Fruit fly (Drosophila melanogaster) whole organism, embryonic: ENCODE measurements around the gene sage.
A peak's percentile ranks its signal among the peaks of the same experiment; 100 is the strongest.

Experiments used
- Bdp1 ChIP-seq: fragments of 200-800 bp; sonication (Bioruptor generic); optimal IDR thresholded peaks from 3 replicates; lab custom pipeline; 2016; ENCODE audit warnings: missing biosample characterization, missing genetic modification characterization
- CG10147 ChIP-seq: fragments of 200-800 bp; sonication (Bioruptor generic); optimal IDR thresholded peaks from 2 replicates; lab custom pipeline; 2019; ENCODE audit warnings: missing biosample characterization, mild to moderate bottlenecking, missing genetic modification characterization, moderate library complexity
- CG10267 ChIP-seq: fragments of 200-800 bp; sonication (Bioruptor generic); optimal IDR thresholded peaks from 2 replicates; lab custom pipeline; 2018; ENCODE audit warnings: missing biosample characterization, mild to moderate bottlenecking, missing genetic modification characterization, moderate library complexity
- CG10543 ChIP-seq: fragments of 200-800 bp; sonication (Bioruptor generic); optimal IDR thresholded peaks from 3 replicates; lab custom pipeline; 2017; ENCODE audit warnings: missing biosample characterization, mild to moderate bottlenecking, missing genetic modification characterization, moderate library complexity
- CG11695 ChIP-seq: fragments of 200-800 bp; sonication (Bioruptor generic); IDR thresholded peaks from 3 replicates; pipeline ENCODE4 v1.3.6; 2022; ENCODE audit warnings: missing biosample characterization, missing genetic modification characterization
- CG12071 ChIP-seq: fragments of 200-800 bp; sonication (Bioruptor generic); optimal IDR thresholded peaks from 3 replicates; lab custom pipeline; 2018; ENCODE audit warnings: missing biosample characterization, mild to moderate bottlenecking, missing genetic modification characterization
- CG13287 ChIP-seq: fragments of 200-800 bp; sonication (Bioruptor generic); IDR thresholded peaks from 2 replicates; pipeline ENCODE4 v1.3.6; 2022; ENCODE audit warnings: missing biosample characterization, missing genetic modification characterization; ENCODE audit not compliant: partially characterized antibody
- CG13296 ChIP-seq: fragments of 200-800 bp; sonication (Bioruptor generic); optimal IDR thresholded peaks from 3 replicates; lab custom pipeline; 2018; ENCODE audit warnings: missing biosample characterization, mild to moderate bottlenecking, missing genetic modification characterization
- CG15269 ChIP-seq: fragments of 200-800 bp; sonication (Bioruptor generic); optimal IDR thresholded peaks from 2 replicates; lab custom pipeline; 2018; ENCODE audit warnings: missing biosample characterization, mild to moderate bottlenecking, missing genetic modification characterization, moderate library complexity
- CG1529 ChIP-seq: fragments of 200-800 bp; sonication (Bioruptor generic); optimal IDR thresholded peaks from 3 replicates; lab custom pipeline; 2018; ENCODE audit warnings: missing biosample characterization, missing genetic modification characterization
- CG17829 ChIP-seq: fragments of 200-800 bp; optimal IDR thresholded peaks from 2 replicates; lab custom pipeline; 2019; ENCODE audit warnings: missing biosample characterization, mild to moderate bottlenecking, missing genetic modification characterization, moderate library complexity
- CG18476 ChIP-seq: fragments of 200-800 bp; sonication (Bioruptor generic); optimal IDR thresholded peaks from 2 replicates; lab custom pipeline; 2016; ENCODE audit warnings: missing biosample characterization, mild to moderate bottlenecking, missing genetic modification characterization
- CG30403 ChIP-seq: fragments of 200-800 bp; sonication (Bioruptor generic); optimal IDR thresholded peaks from 3 replicates; lab custom pipeline; 2016; ENCODE audit warnings: missing biosample characterization, missing genetic modification characterization
- CG3407 ChIP-seq: fragments of 200-800 bp; sonication (Bioruptor generic); optimal IDR thresholded peaks from 2 replicates; lab custom pipeline; 2018; ENCODE audit warnings: missing biosample characterization, mild to moderate bottlenecking, missing genetic modification characterization
- CG3847 ChIP-seq: fragments of 200-800 bp; sonication (Bioruptor generic); IDR thresholded peaks from 2 replicates; pipeline ENCODE4 v1.3.6; 2022; ENCODE audit warnings: missing biosample characterization, missing genetic modification characterization
- CG6654 ChIP-seq: fragments of 200-800 bp; sonication (Bioruptor generic); optimal IDR thresholded peaks from 2 replicates; lab custom pipeline; 2017; ENCODE audit warnings: missing biosample characterization, mild to moderate bottlenecking, missing genetic modification characterization
- CG7786 ChIP-seq: fragments of 200-800 bp; sonication (Bioruptor generic); optimal IDR thresholded peaks from 2 replicates; lab custom pipeline; 2016; ENCODE audit warnings: missing biosample characterization, missing genetic modification characterization
- CG8089 ChIP-seq: fragments of 200-800 bp; sonication (Bioruptor generic); optimal IDR thresholded peaks from 3 replicates; lab custom pipeline; 2016; ENCODE audit warnings: missing biosample characterization, missing genetic modification characterization
- Dp ChIP-seq: fragments of 200-800 bp; sonication (Bioruptor generic); optimal IDR thresholded peaks from 2 replicates; lab custom pipeline; 2018; ENCODE audit warnings: missing biosample characterization, mild to moderate bottlenecking, missing genetic modification characterization, moderate library complexity
- HHEX ChIP-seq: fragments of 200-800 bp; sonication (Bioruptor generic); optimal IDR thresholded peaks from 3 replicates; lab custom pipeline; 2017; ENCODE audit warnings: missing biosample characterization, mild to moderate bottlenecking, missing genetic modification characterization, missing genetic modification reagents
- Hand ChIP-seq: fragments of 200-800 bp; sonication (Bioruptor generic); optimal IDR thresholded peaks from 2 replicates; lab custom pipeline; 2017; ENCODE audit warnings: mild to moderate bottlenecking, missing biosample characterization, missing genetic modification reagents, missing genetic modification characterization
- Hmr ChIP-seq: fragments of 200-800 bp; sonication (Bioruptor generic); optimal IDR thresholded peaks from 3 replicates; lab custom pipeline; 2017; ENCODE audit warnings: mild to moderate bottlenecking, missing biosample characterization, missing genetic modification reagents, missing genetic modification characterization
- NC2β ChIP-seq: fragments of 200-800 bp; sonication (Bioruptor generic); optimal IDR thresholded peaks from 2 replicates; lab custom pipeline; 2016; ENCODE audit warnings: missing biosample characterization, missing genetic modification characterization
- Nf-YA ChIP-seq: fragments of 200-800 bp; sonication (Bioruptor generic); IDR thresholded peaks from 2 replicates; pipeline ENCODE4 v1.3.6; 2022; ENCODE audit warnings: missing biosample characterization, missing genetic modification characterization
- Ptx1 ChIP-seq: fragments of 200-800 bp; sonication (Bioruptor generic); IDR thresholded peaks from 2 replicates; pipeline ENCODE4 v1.3.6; 2022; ENCODE audit warnings: missing biosample characterization, missing genetic modification characterization
- Rfx ChIP-seq: fragments of 200-800 bp; sonication (Bioruptor generic); IDR thresholded peaks from 2 replicates; pipeline ENCODE4 v1.3.6; 2022; ENCODE audit warnings: missing biosample characterization, missing genetic modification characterization
- Side ChIP-seq: fragments of 200-800 bp; sonication (Bioruptor generic); optimal IDR thresholded peaks from 2 replicates; lab custom pipeline; 2016; ENCODE audit warnings: missing biosample characterization, missing genetic modification characterization
- YL-1 ChIP-seq: fragments of 200-800 bp; sonication (Bioruptor generic); optimal IDR thresholded peaks from 3 replicates; lab custom pipeline; 2017; ENCODE audit warnings: missing biosample characterization, mild to moderate bottlenecking, missing genetic modification characterization
- abd-A ChIP-seq: fragments of 200-800 bp; sonication (Bioruptor generic); optimal IDR thresholded peaks from 3 replicates; lab custom pipeline; 2019; ENCODE audit warnings: missing biosample characterization, mild to moderate bottlenecking, missing genetic modification characterization, moderate library complexity
- caup ChIP-seq: fragments of 200-800 bp; sonication (Bioruptor generic); optimal IDR thresholded peaks from 3 replicates; lab custom pipeline; 2017; ENCODE audit warnings: missing biosample characterization, mild to moderate bottlenecking, missing genetic modification characterization, moderate library complexity; ENCODE audit not compliant: severe bottlenecking
- crp ChIP-seq, 2 experiments: fragments of 200-800 bp; sonication (Bioruptor generic); optimal IDR thresholded peaks; 2 replicates in 1 of 2; 3 replicates in 1 of 2; lab custom pipeline; 2017; ENCODE audit warnings: missing biosample characterization in 2 of 2, missing genetic modification characterization in 2 of 2, mild to moderate bottlenecking in 1 of 2, moderate library complexity in 1 of 2
- ftz-f1 ChIP-seq: fragments of 200-800 bp; sonication (Bioruptor generic); optimal IDR thresholded peaks from 2 replicates; lab custom pipeline; 2016; ENCODE audit warnings: missing biosample characterization, missing genetic modification characterization
- gro ChIP-seq: fragments of 200-800 bp; sonication (Bioruptor generic); optimal IDR thresholded peaks from 2 replicates; lab custom pipeline; 2016; ENCODE audit warnings: missing biosample characterization, missing genetic modification characterization
- hkb ChIP-seq, 2 experiments: fragments of 200-800 bp in 1 of 2; fragments of >200 bp in 1 of 2; sonication (Bioruptor generic) in 1 of 2; IDR thresholded peaks in 1 of 2; optimal IDR thresholded peaks in 1 of 2; 2 replicates each; pipeline versions ENCODE4 v1.3.6 to Lab custom; 2017 to 2022; ENCODE audit warnings: missing biosample characterization in 1 of 2, missing genetic modification characterization in 1 of 2
- hth ChIP-seq: fragments of >200 bp; optimal IDR thresholded peaks from 2 replicates; lab custom pipeline; 2017; ENCODE audit warnings: inconsistent platforms
- insv ChIP-seq, 2 experiments: fragments of 200-800 bp; sonication (Bioruptor generic); optimal IDR thresholded peaks; 3 replicates each; lab custom pipeline; 2016 to 2018; ENCODE audit warnings: missing biosample characterization in 2 of 2, missing genetic modification characterization in 2 of 2
- inv ChIP-seq: fragments of 200-800 bp; sonication (Bioruptor generic); IDR thresholded peaks from 2 replicates; pipeline ENCODE4 v1.3.6; 2022; ENCODE audit warnings: missing biosample characterization, missing genetic modification characterization; ENCODE audit not compliant: partially characterized antibody
- jing ChIP-seq: fragments of 200-800 bp; sonication (Bioruptor generic); optimal IDR thresholded peaks from 2 replicates; lab custom pipeline; 2018; ENCODE audit warnings: missing biosample characterization, mild to moderate bottlenecking, missing genetic modification characterization
- kay ChIP-seq: fragments of 200-800 bp; sonication (Bioruptor generic); optimal IDR thresholded peaks from 2 replicates; lab custom pipeline; 2016; ENCODE audit warnings: missing biosample characterization, missing genetic modification characterization
- nerfin-2 ChIP-seq: fragments of 200-800 bp; sonication (Bioruptor generic); IDR thresholded peaks from 2 replicates; pipeline ENCODE4 v1.3.6; 2022; ENCODE audit warnings: missing biosample characterization, missing genetic modification characterization; ENCODE audit not compliant: partially characterized antibody
- pan ChIP-seq, 4 experiments: fragments of >200 bp in 3 of 4; fragments of 200-800 bp in 1 of 4; sonication (Bioruptor generic) in 1 of 4; optimal IDR thresholded peaks in 3 of 4; IDR thresholded peaks in 1 of 4; 2 replicates each; pipeline versions ENCODE4 v1.3.6 to Lab custom; 2017 to 2022; ENCODE audit warnings: missing biosample characterization in 2 of 4, missing genetic modification characterization in 2 of 4, mixed read lengths in 1 of 4
- pros ChIP-seq: fragments of 200-800 bp; sonication (Bioruptor generic); optimal IDR thresholded peaks from 3 replicates; lab custom pipeline; 2019; ENCODE audit warnings: missing biosample characterization, mild to moderate bottlenecking, missing genetic modification characterization, moderate library complexity
- pzg ChIP-seq: fragments of 200-800 bp; sonication (Bioruptor generic); optimal IDR thresholded peaks from 3 replicates; lab custom pipeline; 2018; ENCODE audit warnings: missing biosample characterization, mild to moderate bottlenecking, missing genetic modification characterization, moderate library complexity
- row ChIP-seq: fragments of 200-800 bp; sonication (Bioruptor generic); IDR thresholded peaks from 3 replicates; pipeline ENCODE4 v1.3.6; 2022; ENCODE audit warnings: missing biosample characterization, missing genetic modification characterization
- seq ChIP-seq: fragments of 200-800 bp; sonication (Bioruptor generic); IDR thresholded peaks from 2 replicates; pipeline ENCODE4 v1.3.6; 2022; ENCODE audit warnings: missing biosample characterization, missing genetic modification characterization
- sob ChIP-seq: fragments of 200-800 bp; sonication (Bioruptor generic); IDR thresholded peaks from 2 replicates; pipeline ENCODE4 v1.3.6; 2022; ENCODE audit warnings: missing biosample characterization, missing genetic modification characterization
- tin ChIP-seq: fragments of 200-800 bp; sonication (Bioruptor generic); optimal IDR thresholded peaks from 3 replicates; lab custom pipeline; 2016; ENCODE audit warnings: missing biosample characterization, missing genetic modification characterization
- trem ChIP-seq: fragments of 200-800 bp; optimal IDR thresholded peaks from 3 replicates; lab custom pipeline; 2019; ENCODE audit warnings: missing biosample characterization, mild to moderate bottlenecking, missing genetic modification characterization, moderate library complexity
- wek ChIP-seq: fragments of 200-800 bp; sonication (Bioruptor generic); optimal IDR thresholded peaks from 3 replicates; lab custom pipeline; 2018; ENCODE audit warnings: missing biosample characterization, mild to moderate bottlenecking, missing genetic modification characterization, moderate library complexity

sage gene

dm6 chr3R:9236883-9237267, 27.1 kb downstream of the sage start (continued):
- TF ChIP-seq nerfin-2 (GFP tag; lab: Robert Waterston, UW): no peak
- TF ChIP-seq insv (GFP tag; optimal IDR thresholded peaks at IDR 0.05; lab: Kevin White, UChicago): peak in 1 of 2 experiments; percentile 6
- no peak for TF ChIP-seq CG18476 (GFP tag; lab: Kevin White, UChicago)
- peak; percentile 50 for TF ChIP-seq CG10543 (GFP tag; lab: Kevin White, UChicago)
- TF ChIP-seq pan (optimal IDR thresholded peaks at IDR 0.05; lab: Kevin White, UChicago): no peak
- no peak for TF ChIP-seq pan (GFP tag; optimal IDR thresholded peaks at IDR 0.05 in 1 of 2, IDR thresholded peaks at IDR 0.05 in 1 of 2)
- TF ChIP-seq gro: peak; percentile 9
- peak; percentile 15 for TF ChIP-seq Bdp1 (GFP tag; lab: Kevin White, UChicago)
- no peak for TF ChIP-seq kay (GFP tag; lab: Kevin White, UChicago)
- no peak for TF ChIP-seq crp (GFP tag; optimal IDR thresholded peaks at IDR 0.05; lab: Kevin White, UChicago)
- no peak for TF ChIP-seq CG6654 (GFP tag; lab: Kevin White, UChicago)
- TF ChIP-seq hth (lab: Kevin White, UChicago): no peak
- no peak for TF ChIP-seq pros (GFP tag; lab: Kevin White, UChicago)
- TF ChIP-seq trem (tag; lab: Kevin White, UChicago): peak; percentile 31
- peak; percentile 39 for TF ChIP-seq wek (GFP tag; lab: Kevin White, UChicago)
- TF ChIP-seq NC2β (GFP tag; lab: Kevin White, UChicago): no peak
- TF ChIP-seq CG1529 (GFP tag; lab: Kevin White, UChicago): no peak
- TF ChIP-seq abd-A (tag; lab: Kevin White, UChicago): peak; percentile 44
- TF ChIP-seq CG7786 (GFP tag; lab: Kevin White, UChicago): no peak
- TF ChIP-seq CG10147 (GFP tag; lab: Kevin White, UChicago): no peak
- peak; percentile 59 for TF ChIP-seq Hmr (GFP tag; lab: Kevin White, UChicago)
- peak; percentile 89 for TF ChIP-seq CG10267 (tag; lab: Kevin White, UChicago)
- TF ChIP-seq Dp (GFP tag; lab: Kevin White, UChicago): no peak
- peak; percentile 2 for TF ChIP-seq YL-1 (GFP tag; lab: Kevin White, UChicago)
- no peak for TF ChIP-seq Ptx1 (GFP tag; lab: Robert Waterston, UW)
- no peak for TF ChIP-seq Side (GFP tag; lab: Kevin White, UChicago)
- peak; percentile 33 for TF ChIP-seq Hand
- 0 out of 3 replicates have a peak, but pooled peaks have one; percentile 8 for TF ChIP-seq CG11695 (GFP tag; lab: Robert Waterston, UW)
- TF ChIP-seq tin (GFP tag; lab: Kevin White, UChicago): peak; percentile 2
- TF ChIP-seq Rfx (GFP tag; lab: Robert Waterston, UW): peak; percentile 18; the same call in 1 of the 2 replicates
- TF ChIP-seq caup (GFP tag; lab: Kevin White, UChicago): peak; percentile 44
- TF ChIP-seq row: no peak; the same call in 2 of the 3 replicates
- 0 out of 2 replicates have a peak, but pooled peaks have one; percentile 12 for TF ChIP-seq CG3847 (GFP tag; lab: Robert Waterston, UW)
- peak; percentile 0 for TF ChIP-seq HHEX (GFP tag; lab: Kevin White, UChicago)
- TF ChIP-seq ftz-f1 (GFP tag; lab: Kevin White, UChicago): no peak
- TF ChIP-seq pzg (GFP tag; lab: Kevin White, UChicago): no peak
- TF ChIP-seq Nf-YA (GFP tag; lab: Robert Waterston, UW): no peak
- peak; percentile 4 for TF ChIP-seq CG12071
- TF ChIP-seq CG13296 (GFP tag; lab: Kevin White, UChicago): peak; percentile 63
- no peak for TF ChIP-seq inv (GFP tag; lab: Robert Waterston, UW)
- no peak for TF ChIP-seq CG17829 (tag; lab: Kevin White, UChicago)
- no peak for TF ChIP-seq jing (GFP tag; lab: Kevin White, UChicago)
- TF ChIP-seq hkb (optimal IDR thresholded peaks at IDR 0.05; lab: Kevin White, UChicago): no peak
- peak; percentile 45; the same call in 1 of the 2 replicates for TF ChIP-seq hkb (GFP tag; IDR thresholded peaks at IDR 0.05; lab: Robert Waterston, UW)
- peak; percentile 23; the same call in 1 of the 2 replicates for TF ChIP-seq sob (GFP tag; lab: Robert Waterston, UW)
- peak; percentile 71; the same call in 1 of the 2 replicates for TF ChIP-seq seq (GFP tag; lab: Robert Waterston, UW)
- no peak for TF ChIP-seq CG15269 (tag; lab: Kevin White, UChicago)
- TF ChIP-seq CG3407: no peak
- TF ChIP-seq CG13287 (GFP tag; lab: Robert Waterston, UW): peak; percentile 11; the same call in 1 of the 2 replicates
- TF ChIP-seq CG8089 (GFP tag; lab: Kevin White, UChicago): no peak
- TF ChIP-seq CG30403 (GFP tag; lab: Kevin White, UChicago): no peak
